Worm (Caenorhabditis elegans) whole organism, mixed stage, embryonic: ENCODE results near the gene F13A7.11.

Experiments used
- elt-3 ChIP-seq: fragments of 150-350 bp; optimal IDR thresholded peaks from 2 replicates; lab custom pipeline; 2014; ENCODE audit warnings: missing biosample characterization, missing genetic modification characterization
- unc-39 ChIP-seq: fragments of 150-350 bp; optimal IDR thresholded peaks from 2 replicates; lab custom pipeline; 2014; ENCODE audit warnings: missing biosample characterization, missing genetic modification characterization
- zip-8 ChIP-seq: fragments of 150-350 bp; optimal IDR thresholded peaks from 2 replicates; lab custom pipeline; 2014; ENCODE audit warnings: missing biosample characterization, missing genetic modification characterization

DNA sequence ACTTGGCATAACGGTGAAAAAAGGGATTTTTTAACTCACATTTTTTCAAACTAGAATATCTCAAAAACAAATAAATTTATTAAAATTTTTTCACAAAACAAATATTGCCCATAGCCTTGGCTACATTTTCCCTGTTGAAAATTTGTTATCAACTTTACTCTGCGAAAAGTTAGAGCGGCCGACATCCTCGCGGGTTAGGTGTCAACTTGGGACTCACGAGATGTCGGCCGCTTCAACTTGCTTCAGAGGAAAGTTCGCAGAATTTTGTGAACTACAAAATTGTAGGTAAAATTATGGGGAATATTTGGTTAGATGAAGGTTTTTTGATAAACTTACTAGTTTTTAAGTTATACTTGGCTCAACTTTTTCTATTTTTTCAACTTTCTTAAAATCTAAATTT is 43.3 kb downstream of the F13A7.11 start:
- TF ChIP-seq elt-3 (tag; lab: Kevin White, UChicago) = no peak
- TF ChIP-seq zip-8 (tag; lab: Kevin White, UChicago) = no peak
- TF ChIP-seq unc-39 (tag; lab: Kevin White, UChicago) = no peak
